Fruit fly (Drosophila melanogaster): ENCODE results near the gene bves.

- TF ChIP-seq CG9705 (GFP tag; optimal IDR thresholded peaks at IDR 0.05) (no peak), dmrt93B (GFP tag; optimal IDR thresholded peaks at IDR 0.05) (no peak), CrebA (GFP tag; optimal IDR thresholded peaks at IDR 0.05; ENCODE audit: borderline replicate concordance) (no peak), psq (GFP tag; optimal IDR thresholded peaks at IDR 0.05) (no peak)
Observed at dm6 chrX:21106269-21106668, 52.5 kb downstream of the bves start, which contains the start of gene CG1503.
